Worm (Caenorhabditis elegans) whole organism, mixed stage, embryonic: ENCODE data around the gene ard-1.
A peak's percentile ranks its signal among the peaks of the same experiment; 100 is the strongest.

ENCODE experiments used
- nhr-12 ChIP-seq: fragments of 150-350 bp; optimal IDR thresholded peaks from 2 replicates; lab custom pipeline; 2014; ENCODE audit warnings: missing biosample characterization, missing genetic modification characterization
- pha-4 ChIP-seq: fragments of 150-350 bp; optimal IDR thresholded peaks from 2 replicates; lab custom pipeline; 2018; ENCODE audit warnings: missing biosample characterization, missing genetic modification reagents, missing genetic modification characterization
- snpc-4 ChIP-seq: fragments of 150-350 bp; optimal IDR thresholded peaks from 2 replicates; lab custom pipeline; 2014; ENCODE audit warnings: missing biosample characterization, missing genetic modification characterization
- unc-62 ChIP-seq: fragments of 150-350 bp; optimal IDR thresholded peaks from 2 replicates; lab custom pipeline; 2014; ENCODE audit warnings: missing biosample characterization, missing genetic modification reagents, missing genetic modification characterization

ce11 chrIV:11119972-11120562 lies 11.0 kb upstream of the ard-1 start:
- no peak for TF ChIP-seq nhr-12 (tag; lab: Kevin White, UChicago)
- peak; percentile 10 for TF ChIP-seq pha-4
- no peak for TF ChIP-seq unc-62 (GFP tag; lab: Kevin White, UChicago)
- TF ChIP-seq snpc-4: no peak
